Worm (Caenorhabditis elegans) whole organism, L1 larva: Measurements from ENCODE around the gene Y39G8B.2.

Source experiments
- ceh-82 ChIP-seq, 3 experiments: fragments of 150-350 bp in 1 of 3; sonication (generic microtip) in 2 of 3; optimal IDR thresholded peaks; 2 replicates each; lab custom pipeline; 2014 to 2017; ENCODE audit warnings: missing biosample characterization in 3 of 3, missing genetic modification characterization in 3 of 3
- irx-1 ChIP-seq: sonication (generic microtip); optimal IDR thresholded peaks from 2 replicates; lab custom pipeline; 2016; ENCODE audit warnings: missing genetic modification characterization, missing compliant biosample characterization
- skn-1 ChIP-seq: fragments of 150-350 bp; optimal IDR thresholded peaks from 2 replicates; lab custom pipeline; 2014; ENCODE audit warnings: missing biosample characterization, missing genetic modification characterization

- TF ChIP-seq skn-1 (tag; lab: Kevin White, UChicago) (no peak), ceh-82 (tag; optimal IDR thresholded peaks at IDR 0.05; lab: Kevin White, UChicago) (no peak), irx-1 (tag; lab: Kevin White, UChicago) (no peak)
Observed at ce11 chrII:13998964-13999363, 22.9 kb upstream of the Y39G8B.2 start, which contains the start of gene F01D5.2.
